Worm (Caenorhabditis elegans) whole organism, L4/young adult: ENCODE data around the gene C35B1.4.

Experiments
- W03F9.2 ChIP-seq: fragments of 150-350 bp; optimal IDR thresholded peaks from 2 replicates; lab custom pipeline; 2014; ENCODE audit warnings: missing biosample characterization, missing genetic modification characterization
- dao-5 ChIP-seq: sonication (generic microtip); optimal IDR thresholded peaks from 2 replicates; lab custom pipeline; 2016; ENCODE audit warnings: missing genotype, missing genetic modification characterization, moderate library complexity, missing compliant biosample characterization
- him-1 ChIP-seq: sonication (generic microtip); optimal IDR thresholded peaks from 2 replicates; lab custom pipeline; 2016; ENCODE audit warnings: missing genotype, missing genetic modification reagents, missing genetic modification characterization, missing compliant biosample characterization

The C35B1.4 gene

DNA sequence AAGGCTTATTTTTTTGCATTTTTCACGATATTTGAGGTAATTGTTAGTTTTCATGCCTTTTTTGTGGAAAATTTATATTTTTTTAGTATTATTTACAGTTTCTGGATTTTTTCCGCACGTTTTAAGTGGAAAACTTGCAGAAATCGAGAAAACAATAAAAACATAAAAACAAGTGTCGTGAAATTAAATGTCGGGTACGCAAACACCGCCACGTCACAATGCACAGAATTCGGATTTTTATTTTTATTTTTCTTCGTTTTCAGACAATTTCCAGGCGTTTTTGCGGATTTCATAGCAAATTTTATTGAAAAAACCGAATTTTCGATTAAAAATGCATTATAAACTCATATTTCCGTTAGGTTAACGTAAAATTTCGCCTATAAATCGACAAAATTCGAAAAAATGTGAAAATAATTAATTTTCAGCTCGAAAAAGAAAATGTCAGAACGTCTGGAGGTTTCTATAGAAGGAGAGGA lies 6.2 kb downstream of the C35B1.4 start, which contains the start of gene C35B1.2:
Gene C35B1.2 (plus strand): TSS at position 426 of the 476 bp plus-strand sequence.
- TF ChIP-seq him-1 (tag; lab: Kevin White, UChicago) (no peak), dao-5 (tag; lab: Kevin White, UChicago) (no peak), W03F9.2 (tag; lab: Kevin White, UChicago) (peak; percentile 23)

- TF ChIP-seq W03F9.2 (tag; lab: Kevin White, UChicago) (no peak), him-1 (tag; lab: Kevin White, UChicago) (peak; percentile 11)
These were observed 13.5 kb downstream of the C35B1.4 start for ce11 chrIV:4093087-4093486.

DNA sequence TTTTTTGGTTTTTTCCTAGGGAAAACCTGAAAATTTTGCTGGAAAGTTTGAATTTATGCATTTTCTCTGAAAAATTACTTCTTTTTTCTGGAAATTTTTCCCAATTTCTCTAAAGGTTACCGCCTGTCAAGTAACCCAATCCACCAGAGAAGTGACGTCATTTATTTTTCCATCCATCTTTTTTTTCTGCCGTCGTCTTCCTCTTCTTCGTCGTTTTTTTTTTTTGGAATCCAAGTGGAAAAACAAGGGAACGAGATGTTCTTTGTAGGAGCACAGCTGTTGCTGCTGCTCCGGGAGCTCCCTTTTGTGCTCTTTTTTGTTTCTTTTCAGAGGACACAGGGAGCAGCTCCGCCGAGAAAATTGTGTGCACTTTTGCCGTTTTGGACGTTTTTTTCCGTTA lies 14.8 kb downstream of the C35B1.4 start:
- TF ChIP-seq him-1 (tag; lab: Kevin White, UChicago) (no peak), dao-5 (tag; lab: Kevin White, UChicago) (no peak), W03F9.2 (tag; lab: Kevin White, UChicago) (no peak)

ce11 chrIV:4096940-4097339 lies 17.3 kb downstream of the C35B1.4 start:
- TF ChIP-seq W03F9.2 (tag; lab: Kevin White, UChicago) (no peak), him-1 (tag; lab: Kevin White, UChicago) (no peak), dao-5 (tag; lab: Kevin White, UChicago) (no peak)

DNA sequence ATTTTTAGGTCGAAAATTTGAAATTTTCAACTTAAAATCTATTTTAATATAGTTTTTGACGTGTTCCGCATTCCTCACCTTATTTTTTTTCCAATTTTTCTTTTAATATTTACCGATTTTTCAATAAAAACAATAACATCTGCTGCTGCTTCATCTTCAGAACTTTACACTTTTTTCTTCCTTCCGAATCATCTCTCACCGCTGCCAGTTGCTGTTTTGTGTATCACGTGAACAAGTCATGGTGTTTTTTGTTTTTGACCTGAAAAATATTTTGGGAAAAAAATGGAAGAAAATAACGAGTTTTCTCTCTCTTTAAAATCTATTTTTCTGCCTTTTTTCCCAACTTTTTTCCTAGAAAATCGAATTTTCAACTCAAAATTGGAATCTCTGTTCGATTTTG lies 20.2 kb downstream of the C35B1.4 start:
- TF ChIP-seq him-1 (tag; lab: Kevin White, UChicago): no peak
- TF ChIP-seq W03F9.2 (tag; lab: Kevin White, UChicago): no peak
- no peak for TF ChIP-seq dao-5 (tag; lab: Kevin White, UChicago)

- no peak for TF ChIP-seq him-1 (tag; lab: Kevin White, UChicago)
- TF ChIP-seq dao-5 (tag; lab: Kevin White, UChicago): no peak
- TF ChIP-seq W03F9.2 (tag; lab: Kevin White, UChicago): no peak
These were observed 23.1 kb downstream of the C35B1.4 start, which contains the start of gene ubc-1 for ce11 chrIV:4102720-4103119. ubc-1 (plus strand) TSS chrIV:4103020.

ce11 chrIV:4108767-4109166 lies 29.2 kb downstream of the C35B1.4 start, which contains the start of gene C35B1.7:
C35B1.7 (plus strand) TSS chrIV:4109067.
- TF ChIP-seq dao-5 (tag; lab: Kevin White, UChicago): no peak
- TF ChIP-seq W03F9.2 (tag; lab: Kevin White, UChicago): no peak
- TF ChIP-seq him-1 (tag; lab: Kevin White, UChicago): no peak

DNA sequence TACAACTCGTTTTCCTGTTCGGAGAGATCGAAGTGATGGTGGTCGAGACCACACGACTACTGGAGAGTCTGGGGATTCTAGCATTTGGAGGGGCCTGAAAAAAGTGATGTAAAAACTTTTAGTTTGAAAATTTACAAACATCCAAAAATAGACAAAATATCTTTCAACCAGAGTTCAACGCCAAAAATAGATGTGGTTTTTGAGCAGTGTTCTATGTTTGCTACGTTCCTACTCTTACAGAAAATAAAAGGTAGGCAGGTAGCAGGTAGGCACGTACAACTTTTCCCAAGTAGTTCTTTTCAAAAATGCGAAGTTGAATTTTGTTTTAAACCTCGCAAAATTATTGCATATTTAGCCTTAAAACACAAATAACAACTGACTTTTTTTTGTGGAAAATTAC lies 32.8 kb downstream of the C35B1.4 start, which contains the start of gene F49F1.14:
Gene F49F1.14 (minus strand): TSS at position 101 of the 400 bp plus-strand sequence.
- TF ChIP-seq dao-5 (tag; lab: Kevin White, UChicago) (no peak), him-1 (tag; lab: Kevin White, UChicago) (no peak), W03F9.2 (tag; lab: Kevin White, UChicago) (no peak)

DNA sequence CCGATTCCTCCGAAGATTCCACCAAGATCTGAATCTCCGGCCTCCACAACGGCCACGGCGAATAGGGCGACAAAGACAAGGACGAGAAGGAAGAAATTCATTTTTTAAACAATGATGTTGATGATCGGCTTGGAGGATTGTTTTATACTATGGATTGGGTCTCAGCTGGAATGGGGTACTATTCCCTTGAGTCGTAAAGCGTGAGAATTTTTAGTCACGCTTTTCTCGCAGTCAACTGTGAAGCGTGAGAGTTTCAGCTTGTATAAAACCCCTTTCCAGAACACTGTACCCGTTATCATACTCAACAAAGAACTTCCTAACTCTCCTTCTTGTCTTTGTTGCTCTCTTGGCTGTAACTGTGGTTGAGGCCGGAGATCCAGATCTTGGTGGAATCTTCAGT lies 34.9 kb downstream of the C35B1.4 start, which contains the start of gene F49F1.15:
Gene F49F1.15 (minus strand): TSS at position 101 of the 400 bp plus-strand sequence.
- no peak for TF ChIP-seq dao-5 (tag; lab: Kevin White, UChicago)
- no peak for TF ChIP-seq W03F9.2 (tag; lab: Kevin White, UChicago)
- TF ChIP-seq him-1 (tag; lab: Kevin White, UChicago): no peak

- no peak for TF ChIP-seq dao-5 (tag; lab: Kevin White, UChicago)
- no peak for TF ChIP-seq him-1 (tag; lab: Kevin White, UChicago)
- no peak for TF ChIP-seq W03F9.2 (tag; lab: Kevin White, UChicago)
These were observed 36.0 kb downstream of the C35B1.4 start, which contains the start of the genes F49F1.4 and F49F1.2 for ce11 chrIV:4115634-4116033. F49F1.4 (minus strand) TSS chrIV:4115734. F49F1.2 (plus strand) TSS chrIV:4115943.

DNA sequence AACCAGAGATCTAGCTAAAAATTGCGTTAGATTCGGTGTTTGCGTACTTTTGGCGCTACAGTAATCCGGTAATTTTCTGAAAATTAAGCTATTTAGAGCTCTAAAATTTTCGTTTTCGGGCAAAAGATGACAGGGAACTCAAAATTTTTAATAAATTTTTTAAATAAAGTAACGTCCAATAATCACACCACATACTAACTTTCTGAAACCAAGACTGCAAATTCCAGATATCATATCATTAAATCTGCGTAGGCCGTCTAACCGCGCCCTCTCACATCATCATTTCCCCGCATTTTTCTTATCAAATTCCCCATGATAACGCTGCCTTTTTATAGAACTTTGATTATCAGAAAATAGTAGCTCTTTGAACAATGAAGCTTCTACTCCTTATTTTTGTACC lies 37.8 kb downstream of the C35B1.4 start, which contains the start of gene drd-50:
Gene drd-50 (plus strand): TSS at position 301 of the 400 bp plus-strand sequence.
- TF ChIP-seq W03F9.2 (tag; lab: Kevin White, UChicago) (no peak), him-1 (tag; lab: Kevin White, UChicago) (no peak), dao-5 (tag; lab: Kevin White, UChicago) (no peak)

ce11 chrIV:4120263-4120662 lies 40.6 kb downstream of the C35B1.4 start, which contains the start of gene F49F1.5:
F49F1.5 (minus strand) TSS chrIV:4120415.
- TF ChIP-seq W03F9.2 (tag; lab: Kevin White, UChicago) (no peak), him-1 (tag; lab: Kevin White, UChicago) (no peak), dao-5 (tag; lab: Kevin White, UChicago) (no peak)

DNA sequence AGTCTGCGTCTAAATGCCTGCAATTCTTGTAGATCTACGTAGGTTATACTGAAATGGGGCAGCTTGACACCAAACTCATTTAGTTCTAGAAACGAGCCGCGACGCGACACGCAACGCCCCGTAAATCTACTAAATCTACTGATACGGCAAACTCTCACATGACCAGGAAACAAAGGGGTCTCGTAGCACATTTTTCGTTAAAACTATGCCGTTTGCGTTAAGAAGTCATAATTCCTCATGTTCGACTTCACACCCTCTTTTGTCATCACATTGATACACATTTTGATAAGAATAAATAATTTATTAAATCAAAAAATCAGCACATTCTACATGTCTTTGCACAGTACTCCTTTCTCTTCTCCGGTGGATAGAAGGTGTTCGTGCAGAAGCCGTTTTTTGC lies 41.4 kb downstream of the C35B1.4 start:
- TF ChIP-seq W03F9.2 (tag; lab: Kevin White, UChicago) (no peak), dao-5 (tag; lab: Kevin White, UChicago) (no peak), him-1 (tag; lab: Kevin White, UChicago) (no peak)

ce11 chrIV:4123083-4123482 lies 43.5 kb downstream of the C35B1.4 start, which contains the start of gene mul-1:
mul-1 (minus strand) TSS chrIV:4123166.
- TF ChIP-seq W03F9.2 (tag; lab: Kevin White, UChicago) (no peak), him-1 (tag; lab: Kevin White, UChicago) (no peak), dao-5 (tag; lab: Kevin White, UChicago) (no peak)
